Fruit fly (Drosophila melanogaster): ENCODE data around the gene Hsp110.

Gene Hsp110

DNA sequence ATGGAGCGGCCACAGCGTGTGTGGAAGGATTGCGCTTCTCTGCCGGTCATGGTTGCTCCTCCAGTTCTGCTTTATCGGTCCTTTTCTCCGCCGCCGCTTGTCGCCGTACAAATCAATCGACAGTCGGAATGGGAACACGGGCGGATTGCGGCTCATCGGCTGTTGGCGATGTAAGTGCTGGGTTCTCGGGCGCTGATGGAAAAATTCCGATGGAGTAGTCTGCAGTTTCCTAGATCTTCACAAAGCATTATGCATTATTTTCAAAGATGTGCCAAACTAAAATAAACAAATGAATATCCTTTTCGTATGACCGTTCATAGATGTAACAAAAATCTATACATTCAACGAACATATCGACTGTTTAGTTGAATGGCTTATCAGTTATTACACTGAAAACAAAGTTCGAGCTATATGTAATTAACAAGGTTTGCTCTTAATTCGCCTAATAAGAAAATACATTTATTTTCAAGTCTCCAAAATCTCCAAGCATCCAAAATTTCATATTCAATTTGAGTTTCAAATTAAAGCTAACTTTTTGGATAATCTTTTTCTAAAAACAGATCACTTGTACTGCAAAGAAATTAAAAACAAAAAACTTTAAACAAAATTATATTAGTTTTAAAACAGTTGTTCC lies 12.9 kb downstream of the Hsp110 start, which contains the start of gene Neurl4:
TSS of gene Neurl4 (minus strand) at position 273 of the 634 bp plus-strand sequence.
- TF ChIP-seq CG13204 (GFP tag; optimal IDR thresholded peaks at IDR 0.05): no peak
- TF ChIP-seq CG34367 (tag; optimal IDR thresholded peaks at IDR 0.05): peak; percentile 81
- no peak for TF ChIP-seq CG14655 (GFP tag; optimal IDR thresholded peaks at IDR 0.05)
- no peak for TF ChIP-seq Pif1A (GFP tag; optimal IDR thresholded peaks at IDR 0.05)
- no peak for TF ChIP-seq fd96Ca (GFP tag; IDR thresholded peaks at IDR 0.05)
- TF ChIP-seq rn (GFP tag; IDR thresholded peaks at IDR 0.05): no peak
- TF ChIP-seq D1 (tag; optimal IDR thresholded peaks at IDR 0.05): no peak
- TF ChIP-seq CG4496 (GFP tag; IDR thresholded peaks at IDR 0.05): peak; percentile 62; the same call in 2 of the 3 replicates
- TF ChIP-seq CG15710 (tag; optimal IDR thresholded peaks at IDR 0.05): peak; percentile 81
- TF ChIP-seq Pif1B (GFP tag; optimal IDR thresholded peaks at IDR 0.05): no peak
- TF ChIP-seq CG12605 (GFP tag; IDR thresholded peaks at IDR 0.05): peak; percentile 80
- TF ChIP-seq Ets98B (GFP tag; IDR thresholded peaks at IDR 0.05): peak; percentile 65
- TF ChIP-seq CG8301 (tag; optimal IDR thresholded peaks at IDR 0.05): no peak
- no peak for TF ChIP-seq CG10348 (GFP tag; IDR thresholded peaks at IDR 0.05)
- TF ChIP-seq CG9948 (tag; optimal IDR thresholded peaks at IDR 0.05): peak; percentile 84
- TF ChIP-seq gl (tag; optimal IDR thresholded peaks at IDR 0.05): peak; percentile 68
- peak; percentile 75 for TF ChIP-seq Snoo (tag; optimal IDR thresholded peaks at IDR 0.05)
- TF ChIP-seq EcR (GFP tag; optimal IDR thresholded peaks at IDR 0.05): no peak
- TF ChIP-seq CG8159 (tag; optimal IDR thresholded peaks at IDR 0.05): no peak
- peak; percentile 82 for TF ChIP-seq CG32121 (GFP tag; IDR thresholded peaks at IDR 0.05)
- TF ChIP-seq CG17806 (tag; optimal IDR thresholded peaks at IDR 0.05): peak; percentile 89

DNA sequence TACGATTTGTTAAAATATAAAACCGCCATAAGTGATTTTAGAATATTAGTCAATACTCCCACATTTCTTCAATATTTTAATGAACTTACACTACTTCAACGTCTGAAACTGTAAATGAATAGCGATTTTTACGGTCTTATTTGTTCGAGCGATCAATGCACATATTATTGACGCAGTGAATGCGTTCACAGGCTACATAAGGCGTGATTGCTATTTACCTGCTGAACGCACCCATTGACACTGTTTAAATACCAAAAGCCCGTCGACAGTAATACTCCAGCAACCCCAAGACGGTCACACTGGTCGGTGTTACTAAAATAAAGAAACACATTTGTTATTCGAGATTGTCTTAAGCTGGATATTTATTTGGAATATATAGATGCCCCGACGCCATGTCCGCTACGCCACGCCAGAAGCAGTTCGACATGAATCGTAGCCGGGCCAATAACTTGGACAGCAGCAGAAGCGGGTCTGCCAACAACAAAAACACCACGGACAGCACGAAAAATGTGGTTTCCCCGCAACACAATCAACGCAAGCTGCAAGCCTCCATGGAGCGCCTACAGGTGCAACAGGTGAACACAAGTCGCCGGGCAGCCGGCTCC lies 14.2 kb downstream of the Hsp110 start, which contains the start of gene CG6833:
TSS of gene CG6833 (plus strand) at position 263 of the 605 bp plus-strand sequence.
- no peak for TF ChIP-seq Pif1A (GFP tag; optimal IDR thresholded peaks at IDR 0.05)
- no peak for TF ChIP-seq CG10348 (GFP tag; IDR thresholded peaks at IDR 0.05)
- TF ChIP-seq EcR (GFP tag; optimal IDR thresholded peaks at IDR 0.05): no peak
- peak; percentile 35 for TF ChIP-seq Snoo (tag; optimal IDR thresholded peaks at IDR 0.05)
- TF ChIP-seq CG32121 (GFP tag; IDR thresholded peaks at IDR 0.05): peak; percentile 56; the same call in 1 of the 2 replicates
- peak; percentile 44 for TF ChIP-seq CG8301 (tag; optimal IDR thresholded peaks at IDR 0.05)
- TF ChIP-seq fd96Ca (GFP tag; IDR thresholded peaks at IDR 0.05): peak; percentile 81
- TF ChIP-seq CG17806 (tag; optimal IDR thresholded peaks at IDR 0.05): peak; percentile 60
- no peak for TF ChIP-seq CG34367 (tag; optimal IDR thresholded peaks at IDR 0.05)
- TF ChIP-seq CG12605 (GFP tag; IDR thresholded peaks at IDR 0.05): peak; percentile 57; the same call in 1 of the 2 replicates
- TF ChIP-seq CG8159 (tag; optimal IDR thresholded peaks at IDR 0.05): peak; percentile 60
- no peak for TF ChIP-seq CG13204 (GFP tag; optimal IDR thresholded peaks at IDR 0.05)
- no peak for TF ChIP-seq D1 (tag; optimal IDR thresholded peaks at IDR 0.05)
- peak; percentile 69 for TF ChIP-seq Ets98B (GFP tag; IDR thresholded peaks at IDR 0.05)
- peak; percentile 69 for TF ChIP-seq rn (GFP tag; IDR thresholded peaks at IDR 0.05)
- no peak for TF ChIP-seq Pif1B (GFP tag; optimal IDR thresholded peaks at IDR 0.05)
- TF ChIP-seq CG4496 (GFP tag; IDR thresholded peaks at IDR 0.05): peak; percentile 63; the same call in 2 of the 3 replicates
- peak; percentile 42 for TF ChIP-seq CG15710 (tag; optimal IDR thresholded peaks at IDR 0.05)
- TF ChIP-seq CG14655 (GFP tag; optimal IDR thresholded peaks at IDR 0.05): peak; percentile 54
- TF ChIP-seq gl (tag; optimal IDR thresholded peaks at IDR 0.05): peak; percentile 10
- peak; percentile 61 for TF ChIP-seq CG9948 (tag; optimal IDR thresholded peaks at IDR 0.05)

DNA sequence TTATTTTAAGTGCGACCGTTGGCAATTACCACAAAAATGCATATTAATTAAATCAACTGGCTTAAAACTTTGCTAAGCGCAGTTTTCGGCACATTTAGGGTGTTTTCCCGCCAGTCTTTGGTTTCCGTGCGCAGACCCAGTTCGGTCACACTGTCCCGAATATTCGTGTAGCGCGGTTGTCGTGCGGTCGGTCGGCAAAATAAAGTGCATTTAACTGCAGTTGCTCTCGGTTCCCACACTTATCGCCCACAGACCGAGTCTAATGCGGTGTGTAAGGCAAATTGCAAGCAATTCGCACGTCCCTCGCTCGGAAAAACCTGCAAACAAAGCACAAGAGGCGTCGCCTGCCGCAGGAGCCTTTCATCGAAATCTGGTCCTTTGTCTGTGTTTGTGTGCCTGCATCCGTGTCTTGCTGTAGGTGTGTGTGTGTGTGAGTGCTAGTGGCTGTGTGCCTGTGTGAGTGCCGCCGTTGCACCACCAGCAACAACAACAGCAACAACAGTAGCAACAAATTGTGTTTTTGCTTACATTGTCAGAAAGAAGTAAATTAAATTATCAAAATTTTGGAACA lies 16.3 kb downstream of the Hsp110 start, which contains the start of the genes CG13484 and Frl:
TSS of gene CG13484 (minus strand) at position 7 of the 571 bp plus-strand sequence.
TSS of gene Frl (plus strand) at position 143 of the 571 bp plus-strand sequence.
- TF ChIP-seq CG13204 (GFP tag; optimal IDR thresholded peaks at IDR 0.05) (peak; percentile 28), Snoo (tag; optimal IDR thresholded peaks at IDR 0.05) (peak; percentile 30), CG8159 (tag; optimal IDR thresholded peaks at IDR 0.05) (peak; percentile 33), CG8301 (tag; optimal IDR thresholded peaks at IDR 0.05) (peak; percentile 18), rn (GFP tag; IDR thresholded peaks at IDR 0.05) (no peak), D1 (tag; optimal IDR thresholded peaks at IDR 0.05) (peak; percentile 27), CG15710 (tag; optimal IDR thresholded peaks at IDR 0.05) (no peak), CG32121 (GFP tag; IDR thresholded peaks at IDR 0.05) (peak; percentile 29; the same call in 1 of the 2 replicates), gl (tag; optimal IDR thresholded peaks at IDR 0.05) (peak; percentile 17), CG4496 (GFP tag; IDR thresholded peaks at IDR 0.05) (peak; percentile 65; the same call in 2 of the 3 replicates), CG17806 (tag; optimal IDR thresholded peaks at IDR 0.05) (peak; percentile 17), Ets98B (GFP tag; IDR thresholded peaks at IDR 0.05) (peak; percentile 16; the same call in 1 of the 2 replicates), CG9948 (tag; optimal IDR thresholded peaks at IDR 0.05) (no peak), CG34367 (tag; optimal IDR thresholded peaks at IDR 0.05) (peak; percentile 4), fd96Ca (GFP tag; IDR thresholded peaks at IDR 0.05) (no peak), Pif1B (GFP tag; optimal IDR thresholded peaks at IDR 0.05) (no peak), Pif1A (GFP tag; optimal IDR thresholded peaks at IDR 0.05) (no peak), CG10348 (GFP tag; IDR thresholded peaks at IDR 0.05) (no peak), EcR (GFP tag; optimal IDR thresholded peaks at IDR 0.05) (peak; percentile 60), CG14655 (GFP tag; optimal IDR thresholded peaks at IDR 0.05) (no peak), CG12605 (GFP tag; IDR thresholded peaks at IDR 0.05) (no peak)

dm6 chr3L:14053806-14054205 lies 17.0 kb downstream of the Hsp110 start:
- TF ChIP-seq CG15710 (tag; optimal IDR thresholded peaks at IDR 0.05): no peak
- TF ChIP-seq CG34367 (tag; optimal IDR thresholded peaks at IDR 0.05): no peak

DNA sequence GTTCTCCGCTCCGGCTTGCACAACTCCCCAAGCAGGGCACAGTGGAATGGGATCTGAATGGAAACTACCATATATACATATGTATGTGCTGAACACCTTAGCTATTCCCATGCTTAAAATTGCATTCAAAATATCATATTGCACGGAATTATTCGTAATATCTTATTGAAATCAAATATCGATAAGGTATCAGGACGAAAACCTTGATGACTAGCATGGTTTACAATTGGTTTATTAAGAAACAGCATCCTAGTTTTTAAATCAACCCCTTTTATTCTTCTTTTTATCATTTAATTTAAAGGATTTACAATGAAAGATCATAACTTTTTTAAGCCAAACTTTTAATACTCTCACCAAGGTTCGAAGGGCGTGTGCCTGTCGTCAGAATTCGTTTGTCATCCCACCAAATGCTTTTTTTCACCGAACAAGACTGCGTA lies 18.5 kb downstream of the Hsp110 start:
- TF ChIP-seq CG9948 (tag; optimal IDR thresholded peaks at IDR 0.05) (no peak), Ets98B (GFP tag; IDR thresholded peaks at IDR 0.05) (no peak), CG10348 (GFP tag; IDR thresholded peaks at IDR 0.05) (no peak), CG14655 (GFP tag; optimal IDR thresholded peaks at IDR 0.05) (peak; percentile 43), CG15710 (tag; optimal IDR thresholded peaks at IDR 0.05) (peak; percentile 3), Pif1B (GFP tag; optimal IDR thresholded peaks at IDR 0.05) (no peak), CG34367 (tag; optimal IDR thresholded peaks at IDR 0.05) (no peak), EcR (GFP tag; optimal IDR thresholded peaks at IDR 0.05) (no peak), gl (tag; optimal IDR thresholded peaks at IDR 0.05) (no peak), fd96Ca (GFP tag; IDR thresholded peaks at IDR 0.05) (no peak), CG13204 (GFP tag; optimal IDR thresholded peaks at IDR 0.05) (no peak), Pif1A (GFP tag; optimal IDR thresholded peaks at IDR 0.05) (peak; percentile 51), CG17806 (tag; optimal IDR thresholded peaks at IDR 0.05) (peak; percentile 4), CG12605 (GFP tag; IDR thresholded peaks at IDR 0.05) (no peak), D1 (tag; optimal IDR thresholded peaks at IDR 0.05) (peak; percentile 3), Snoo (tag; optimal IDR thresholded peaks at IDR 0.05) (peak; percentile 34), CG8159 (tag; optimal IDR thresholded peaks at IDR 0.05) (peak; percentile 28), CG32121 (GFP tag; IDR thresholded peaks at IDR 0.05) (no peak), CG8301 (tag; optimal IDR thresholded peaks at IDR 0.05) (peak; percentile 4), CG4496 (GFP tag; IDR thresholded peaks at IDR 0.05) (no peak), rn (GFP tag; IDR thresholded peaks at IDR 0.05) (no peak)
